Fruit fly (Drosophila melanogaster) whole organism, pupa: ENCODE results near the gene Nazo.

Experiments used
- CG10348 ChIP-seq: fragments of 200-800 bp; sonication (Bioruptor generic); IDR thresholded peaks from 2 replicates; pipeline ENCODE4 v1.3.6; 2022; ENCODE audit warnings: missing biosample characterization, missing genetic modification characterization
- CG12605 ChIP-seq: fragments of 200-800 bp; sonication (Bioruptor generic); IDR thresholded peaks from 2 replicates; pipeline ENCODE4 v1.3.6; 2022; ENCODE audit warnings: missing biosample characterization, missing genetic modification characterization
- CG13204 ChIP-seq: fragments of 200-800 bp; sonication (Bioruptor generic); optimal IDR thresholded peaks from 2 replicates; lab custom pipeline; 2018; ENCODE audit warnings: missing biosample characterization, mild to moderate bottlenecking, missing genetic modification characterization, moderate library complexity
- CG14655 ChIP-seq: fragments of 200-800 bp; sonication (Bioruptor generic); optimal IDR thresholded peaks from 3 replicates; lab custom pipeline; 2017; ENCODE audit warnings: mild to moderate bottlenecking, missing biosample characterization, missing genetic modification reagents, missing genetic modification characterization
- CG15710 ChIP-seq: fragments of 200-800 bp; sonication (Bioruptor generic); optimal IDR thresholded peaks from 2 replicates; lab custom pipeline; 2018; ENCODE audit warnings: missing biosample characterization, mild to moderate bottlenecking, missing genetic modification characterization, moderate library complexity
- CG17806 ChIP-seq: fragments of 200-800 bp; sonication (Bioruptor generic); optimal IDR thresholded peaks from 2 replicates; lab custom pipeline; 2018; ENCODE audit warnings: missing biosample characterization, mild to moderate bottlenecking, missing genetic modification characterization, moderate library complexity
- CG32121 ChIP-seq: fragments of 200-800 bp; sonication (Bioruptor generic); IDR thresholded peaks from 2 replicates; pipeline ENCODE4 v1.3.6; 2022; ENCODE audit warnings: missing biosample characterization, missing genetic modification characterization
- CG34367 ChIP-seq: fragments of 200-800 bp; sonication (Bioruptor generic); optimal IDR thresholded peaks from 2 replicates; lab custom pipeline; 2018; ENCODE audit warnings: missing biosample characterization, mild to moderate bottlenecking, missing genetic modification characterization
- CG4496 ChIP-seq: fragments of 200-800 bp; sonication (Bioruptor generic); IDR thresholded peaks from 3 replicates; pipeline ENCODE4 v1.3.6; 2022; ENCODE audit warnings: missing biosample characterization, missing genetic modification characterization
- CG8159 ChIP-seq: fragments of 200-800 bp; sonication (Bioruptor generic); optimal IDR thresholded peaks from 3 replicates; lab custom pipeline; 2018; ENCODE audit warnings: missing biosample characterization, mild to moderate bottlenecking, missing genetic modification characterization, moderate library complexity
- CG8301 ChIP-seq: fragments of 200-800 bp; sonication (Bioruptor generic); optimal IDR thresholded peaks from 2 replicates; lab custom pipeline; 2018; ENCODE audit warnings: missing biosample characterization, mild to moderate bottlenecking, missing genetic modification characterization
- CG9948 ChIP-seq: fragments of 200-800 bp; sonication (Bioruptor generic); optimal IDR thresholded peaks from 2 replicates; lab custom pipeline; 2018; ENCODE audit warnings: missing biosample characterization, mild to moderate bottlenecking, missing genetic modification characterization, moderate library complexity
- D1 ChIP-seq: fragments of 200-800 bp; sonication (Bioruptor generic); optimal IDR thresholded peaks from 2 replicates; lab custom pipeline; 2018; ENCODE audit warnings: missing biosample characterization, mild to moderate bottlenecking, missing genetic modification characterization, moderate library complexity
- EcR ChIP-seq: fragments of 200-800 bp; sonication (Bioruptor generic); optimal IDR thresholded peaks from 3 replicates; lab custom pipeline; 2019; ENCODE audit warnings: missing biosample characterization, missing genetic modification characterization, mild to moderate bottlenecking, moderate library complexity, missing genetic modification reagents
- Ets98B ChIP-seq: fragments of 200-800 bp; sonication (Bioruptor generic); IDR thresholded peaks from 2 replicates; pipeline ENCODE4 v1.3.6; 2022; ENCODE audit warnings: missing biosample characterization, missing genetic modification characterization
- Pif1A ChIP-seq: fragments of 200-800 bp; sonication (Bioruptor generic); optimal IDR thresholded peaks from 3 replicates; lab custom pipeline; 2016; ENCODE audit warnings: missing biosample characterization, missing genetic modification characterization
- Pif1B ChIP-seq: fragments of 200-800 bp; sonication (Bioruptor generic); optimal IDR thresholded peaks from 3 replicates; lab custom pipeline; 2016; ENCODE audit warnings: missing biosample characterization, missing genetic modification characterization
- Snoo ChIP-seq: fragments of 200-800 bp; sonication (Bioruptor generic); optimal IDR thresholded peaks from 3 replicates; lab custom pipeline; 2017; ENCODE audit warnings: missing biosample characterization, mild to moderate bottlenecking, missing genetic modification characterization, inconsistent platforms
- fd96Ca ChIP-seq: fragments of 200-800 bp; sonication (Bioruptor generic); IDR thresholded peaks from 3 replicates; pipeline ENCODE4 v1.3.6; 2022; ENCODE audit warnings: missing biosample characterization, missing genetic modification characterization
- gl ChIP-seq: fragments of 200-800 bp; sonication (Bioruptor generic); optimal IDR thresholded peaks from 2 replicates; lab custom pipeline; 2018; ENCODE audit warnings: missing biosample characterization, mild to moderate bottlenecking, missing genetic modification characterization
- rn ChIP-seq: fragments of 200-800 bp; sonication (Bioruptor generic); IDR thresholded peaks from 2 replicates; pipeline ENCODE4 v1.3.6; 2022; ENCODE audit warnings: missing biosample characterization, missing genetic modification characterization

Gene Nazo

dm6 chr3R:8308515-8308959 is 20.9 kb downstream of the Nazo start, which contains the start of gene tex:
tex (minus strand) TSS chr3R:8308645.
- TF ChIP-seq CG4496 (GFP tag; lab: Robert Waterston, UW): no peak
- TF ChIP-seq CG17806 (tag; lab: Kevin White, UChicago): no peak
- no peak for TF ChIP-seq rn (GFP tag; lab: Robert Waterston, UW)
- no peak for TF ChIP-seq CG14655 (GFP tag; lab: Kevin White, UChicago)
- no peak for TF ChIP-seq Pif1B (GFP tag; lab: Kevin White, UChicago)
- TF ChIP-seq CG10348 (GFP tag; lab: Robert Waterston, UW): no peak
- TF ChIP-seq CG8159: no peak
- no peak for TF ChIP-seq EcR (GFP tag; lab: Kevin White, UChicago)
- TF ChIP-seq gl: no peak

dm6 chr3R:8310678-8311077 is 23.0 kb downstream of the Nazo start, which contains the start of gene CG11693:
CG11693 (minus strand) TSS chr3R:8310778.
- TF ChIP-seq CG32121 (GFP tag; lab: Robert Waterston, UW) (no peak), CG34367 (tag; lab: Kevin White, UChicago) (no peak), CG10348 (GFP tag; lab: Robert Waterston, UW) (no peak), Snoo (tag; lab: Kevin White, UChicago) (no peak), CG15710 (no peak), EcR (GFP tag; lab: Kevin White, UChicago) (no peak), D1 (tag; lab: Kevin White, UChicago) (no peak), CG12605 (GFP tag; lab: Robert Waterston, UW) (no peak), CG17806 (tag; lab: Kevin White, UChicago) (no peak), CG8159 (no peak), CG4496 (GFP tag; lab: Robert Waterston, UW) (no peak), CG14655 (GFP tag; lab: Kevin White, UChicago) (no peak), CG8301 (tag; lab: Kevin White, UChicago) (no peak), Ets98B (no peak), rn (GFP tag; lab: Robert Waterston, UW) (no peak), CG13204 (no peak), gl (no peak), fd96Ca (GFP tag; lab: Robert Waterston, UW) (no peak), CG9948 (tag; lab: Kevin White, UChicago) (no peak), Pif1B (GFP tag; lab: Kevin White, UChicago) (no peak)

- TF ChIP-seq rn (GFP tag; lab: Robert Waterston, UW): no peak
- TF ChIP-seq CG10348 (GFP tag; lab: Robert Waterston, UW): no peak
- no peak for TF ChIP-seq Pif1B (GFP tag; lab: Kevin White, UChicago)
- TF ChIP-seq fd96Ca (GFP tag; lab: Robert Waterston, UW): no peak
- no peak for TF ChIP-seq CG34367 (tag; lab: Kevin White, UChicago)
- TF ChIP-seq Ets98B: no peak
- TF ChIP-seq Snoo (tag; lab: Kevin White, UChicago): no peak
- TF ChIP-seq CG8159: no peak
- TF ChIP-seq CG15710: no peak
- no peak for TF ChIP-seq gl
- no peak for TF ChIP-seq CG13204
- no peak for TF ChIP-seq CG14655 (GFP tag; lab: Kevin White, UChicago)
Observed at dm6 chr3R:8312037-8312436, 24.4 kb downstream of the Nazo start, which contains the start of the genes CG11694 and CG11698. CG11694 (minus strand) TSS chr3R:8312137. CG11698 (plus strand) TSS chr3R:8312188.

- TF ChIP-seq D1 (tag; lab: Kevin White, UChicago) (no peak), CG8301 (tag; lab: Kevin White, UChicago) (no peak), CG32121 (GFP tag; lab: Robert Waterston, UW) (no peak), Pif1B (GFP tag; lab: Kevin White, UChicago) (no peak), Snoo (tag; lab: Kevin White, UChicago) (no peak), Ets98B (no peak)
Observed at dm6 chr3R:8313038-8313437, 25.4 kb downstream of the Nazo start, which contains the start of gene CG7483. CG7483 (plus strand) TSS chr3R:8313208.

dm6 chr3R:8316344-8317105 is 28.8 kb downstream of the Nazo start, which contains the start of gene Coq2:
Coq2 (minus strand) TSS chr3R:8316543.
- TF ChIP-seq CG8301 (tag; lab: Kevin White, UChicago) (no peak), CG17806 (tag; lab: Kevin White, UChicago) (no peak), Ets98B (no peak), CG4496 (GFP tag; lab: Robert Waterston, UW) (no peak), CG10348 (GFP tag; lab: Robert Waterston, UW) (no peak), Snoo (tag; lab: Kevin White, UChicago) (no peak), CG8159 (no peak), gl (no peak), CG13204 (no peak), Pif1A (GFP tag; lab: Kevin White, UChicago) (no peak), CG15710 (no peak), EcR (GFP tag; lab: Kevin White, UChicago) (no peak), CG12605 (GFP tag; lab: Robert Waterston, UW) (no peak), CG32121 (GFP tag; lab: Robert Waterston, UW) (no peak), CG9948 (tag; lab: Kevin White, UChicago) (no peak), CG14655 (GFP tag; lab: Kevin White, UChicago) (no peak), rn (GFP tag; lab: Robert Waterston, UW) (no peak), D1 (tag; lab: Kevin White, UChicago) (no peak)
- TF ChIP-seq, all 21 proteins: peak for 0
